Worm (Caenorhabditis elegans): ENCODE measurements around the gene R03D7.15.

ce11 chrII:10986461-10987090 lies 44.6 kb downstream of the R03D7.15 start:
- no peak for TF ChIP-seq ama-1 (optimal IDR thresholded peaks at IDR 0.05)
- TF ChIP-seq pqm-1 (tag; optimal IDR thresholded peaks at IDR 0.05) = no peak
- TF ChIP-seq K09A11.1 (tag; optimal IDR thresholded peaks at IDR 0.05; ENCODE audit: insufficient read depth) = no peak
- TF ChIP-seq pha-4 (tag; optimal IDR thresholded peaks at IDR 0.05) = no peak
- TF ChIP-seq nfya-1 (tag; optimal IDR thresholded peaks at IDR 0.05) = no peak
- no peak for TF ChIP-seq elt-2 (tag; optimal IDR thresholded peaks at IDR 0.05)
- no peak for TF ChIP-seq F13H6.1 (tag; optimal IDR thresholded peaks at IDR 0.05)
- no peak for TF ChIP-seq nhr-11 (tag; optimal IDR thresholded peaks at IDR 0.05)
- no peak for TF ChIP-seq ref-2 (tag; optimal IDR thresholded peaks at IDR 0.05)
- no peak for TF ChIP-seq ceh-30 (tag; optimal IDR thresholded peaks at IDR 0.05)
